Fruit fly (Drosophila melanogaster) whole organism, embryonic: ENCODE results near the gene CG7512.

Experiments
- CG12744 ChIP-seq: fragments of 200-800 bp; sonication (Bioruptor generic); optimal IDR thresholded peaks from 2 replicates; lab custom pipeline; 2016; ENCODE audit warnings: missing biosample characterization, missing genetic modification characterization
- CG13123 ChIP-seq: fragments of 200-800 bp; sonication (Bioruptor generic); optimal IDR thresholded peaks from 2 replicates; lab custom pipeline; 2016; ENCODE audit warnings: missing biosample characterization, missing genetic modification characterization
- CG15011 ChIP-seq: fragments of 200-800 bp; sonication (Bioruptor generic); optimal IDR thresholded peaks from 3 replicates; lab custom pipeline; 2018; ENCODE audit warnings: missing biosample characterization, mild to moderate bottlenecking, missing genetic modification characterization
- CG15269 ChIP-seq: fragments of 200-800 bp; sonication (Bioruptor generic); optimal IDR thresholded peaks from 2 replicates; lab custom pipeline; 2018; ENCODE audit warnings: missing biosample characterization, mild to moderate bottlenecking, missing genetic modification characterization, moderate library complexity
- CG16779 ChIP-seq: fragments of 200-800 bp; sonication (Bioruptor generic); IDR thresholded peaks from 2 replicates; pipeline ENCODE4 v1.3.6; 2022; ENCODE audit warnings: missing biosample characterization, missing genetic modification characterization
- CG16815 ChIP-seq: fragments of 200-800 bp; sonication (Bioruptor generic); optimal IDR thresholded peaks from 3 replicates; lab custom pipeline; 2017; ENCODE audit warnings: missing biosample characterization, mild to moderate bottlenecking, missing genetic modification characterization
- CG1832 ChIP-seq: fragments of 200-800 bp; sonication (Bioruptor generic); optimal IDR thresholded peaks from 2 replicates; lab custom pipeline; 2017; ENCODE audit warnings: missing biosample characterization, mild to moderate bottlenecking, missing genetic modification characterization, inconsistent platforms
- CG3407 ChIP-seq: fragments of 200-800 bp; sonication (Bioruptor generic); optimal IDR thresholded peaks from 2 replicates; lab custom pipeline; 2018; ENCODE audit warnings: missing biosample characterization, mild to moderate bottlenecking, missing genetic modification characterization
- CG4424 ChIP-seq: fragments of 200-800 bp; sonication (Bioruptor generic); optimal IDR thresholded peaks from 3 replicates; lab custom pipeline; 2016; ENCODE audit warnings: missing biosample characterization, missing genetic modification characterization
- CG4707 ChIP-seq: fragments of 200-800 bp; sonication (Bioruptor generic); optimal IDR thresholded peaks from 2 replicates; lab custom pipeline; 2018; ENCODE audit warnings: missing biosample characterization, mild to moderate bottlenecking, missing genetic modification characterization, moderate library complexity
- CG5953 ChIP-seq: fragments of 200-800 bp; sonication (Bioruptor generic); IDR thresholded peaks from 2 replicates; pipeline ENCODE4 v1.3.6; 2022; ENCODE audit warnings: missing biosample characterization, missing genetic modification characterization
- CG6791 ChIP-seq: fragments of 200-800 bp; sonication (Bioruptor generic); IDR thresholded peaks from 3 replicates; pipeline ENCODE4 v1.3.6; 2022; ENCODE audit warnings: missing biosample characterization, missing genetic modification characterization; ENCODE audit not compliant: partially characterized antibody
- CG7271 ChIP-seq: fragments of 200-800 bp; sonication (Bioruptor generic); optimal IDR thresholded peaks from 2 replicates; lab custom pipeline; 2018; ENCODE audit warnings: missing biosample characterization, mild to moderate bottlenecking, missing genetic modification characterization, moderate library complexity
- CG7357 ChIP-seq: fragments of 200-800 bp; sonication (Bioruptor generic); IDR thresholded peaks from 3 replicates; pipeline ENCODE4 v1.3.6; 2022; ENCODE audit warnings: missing biosample characterization, missing genetic modification characterization
- CG8359 ChIP-seq: fragments of 200-800 bp; sonication (Bioruptor generic); optimal IDR thresholded peaks from 2 replicates; lab custom pipeline; 2017; ENCODE audit warnings: missing biosample characterization, mild to moderate bottlenecking, missing genetic modification characterization, borderline replicate concordance
- CG8388 ChIP-seq: fragments of 200-800 bp; sonication (Bioruptor generic); optimal IDR thresholded peaks from 2 replicates; lab custom pipeline; 2019; ENCODE audit warnings: missing biosample characterization, mild to moderate bottlenecking, missing genetic modification characterization, moderate library complexity
- CG9215 ChIP-seq: fragments of 200-800 bp; sonication (Bioruptor generic); IDR thresholded peaks from 2 replicates; pipeline ENCODE4 v1.3.6; 2022; ENCODE audit warnings: missing biosample characterization, missing genetic modification characterization
- CG9727 ChIP-seq: fragments of 200-800 bp; sonication (Bioruptor generic); optimal IDR thresholded peaks from 3 replicates; lab custom pipeline; 2017; ENCODE audit warnings: missing biosample characterization, mild to moderate bottlenecking, missing genetic modification characterization
- D ChIP-seq, 2 experiments: fragments of 200-800 bp in 1 of 2; fragments of >200 bp in 1 of 2; sonication (Bioruptor generic) in 1 of 2; optimal IDR thresholded peaks; 2 replicates in 1 of 2; 3 replicates in 1 of 2; lab custom pipeline; 2017; ENCODE audit warnings: mild to moderate bottlenecking in 1 of 2, missing biosample characterization in 1 of 2, missing genetic modification characterization in 1 of 2, missing genetic modification reagents in 1 of 2
- Dek ChIP-seq: fragments of 200-800 bp; sonication (Bioruptor generic); optimal IDR thresholded peaks from 3 replicates; lab custom pipeline; 2019; ENCODE audit warnings: missing biosample characterization, mild to moderate bottlenecking, missing genetic modification characterization, moderate library complexity
- Dip2 ChIP-seq: fragments of 200-800 bp; sonication (Bioruptor generic); IDR thresholded peaks from 2 replicates; pipeline ENCODE4 v1.3.6; 2022; ENCODE audit warnings: missing biosample characterization, missing genetic modification characterization
- Fer1 ChIP-seq: fragments of 200-800 bp; sonication (Bioruptor generic); optimal IDR thresholded peaks from 2 replicates; lab custom pipeline; 2017; ENCODE audit warnings: missing biosample characterization, mild to moderate bottlenecking, missing genetic modification characterization
- H15 ChIP-seq: fragments of 200-800 bp; sonication (Bioruptor generic); IDR thresholded peaks from 3 replicates; pipeline ENCODE4 v1.3.6; 2022; ENCODE audit warnings: missing biosample characterization, missing genetic modification characterization
- HHEX ChIP-seq: fragments of 200-800 bp; sonication (Bioruptor generic); optimal IDR thresholded peaks from 3 replicates; lab custom pipeline; 2017; ENCODE audit warnings: missing biosample characterization, mild to moderate bottlenecking, missing genetic modification characterization, missing genetic modification reagents
- Hand ChIP-seq: fragments of 200-800 bp; sonication (Bioruptor generic); optimal IDR thresholded peaks from 2 replicates; lab custom pipeline; 2017; ENCODE audit warnings: mild to moderate bottlenecking, missing biosample characterization, missing genetic modification reagents, missing genetic modification characterization
- HmgZ ChIP-seq: fragments of 200-800 bp; sonication (Bioruptor generic); optimal IDR thresholded peaks from 2 replicates; lab custom pipeline; 2018; ENCODE audit warnings: missing biosample characterization, mild to moderate bottlenecking, missing genetic modification characterization
- Hmx ChIP-seq: fragments of 200-800 bp; sonication (Bioruptor generic); optimal IDR thresholded peaks from 2 replicates; lab custom pipeline; 2016; ENCODE audit warnings: missing biosample characterization, missing genetic modification characterization
- Med ChIP-seq: fragments of 200-800 bp; sonication (Bioruptor generic); peaks from one replicate; lab custom pipeline; 2016; ENCODE audit warnings: missing biosample characterization, missing genetic modification characterization, mild to moderate bottlenecking, inconsistent platforms, moderate library complexity
- NC2α ChIP-seq: fragments of 200-800 bp; sonication (Bioruptor generic); optimal IDR thresholded peaks from 2 replicates; lab custom pipeline; 2016; ENCODE audit warnings: missing biosample characterization, missing genetic modification characterization
- abd-A ChIP-seq: fragments of 200-800 bp; sonication (Bioruptor generic); optimal IDR thresholded peaks from 3 replicates; lab custom pipeline; 2019; ENCODE audit warnings: missing biosample characterization, mild to moderate bottlenecking, missing genetic modification characterization, moderate library complexity
- al ChIP-seq: fragments of 200-800 bp; sonication (Bioruptor generic); IDR thresholded peaks from 2 replicates; pipeline ENCODE4 v1.3.6; 2022; ENCODE audit warnings: missing biosample characterization, missing genetic modification characterization
- az2 ChIP-seq: fragments of 200-800 bp; sonication (Bioruptor generic); optimal IDR thresholded peaks from 3 replicates; lab custom pipeline; 2016; ENCODE audit warnings: missing biosample characterization, missing genetic modification characterization
- bbx ChIP-seq: fragments of 200-800 bp; sonication (Bioruptor generic); IDR thresholded peaks from 2 replicates; pipeline ENCODE4 v1.3.6; 2022; ENCODE audit warnings: missing biosample characterization, missing genetic modification characterization; ENCODE audit not compliant: partially characterized antibody
- bcd ChIP-seq: fragments of 200-800 bp; sonication (Bioruptor generic); optimal IDR thresholded peaks from 2 replicates; lab custom pipeline; 2017; ENCODE audit warnings: missing biosample characterization, mild to moderate bottlenecking, missing genetic modification characterization
- cg ChIP-seq: fragments of 200-800 bp; sonication (Bioruptor generic); optimal IDR thresholded peaks from 3 replicates; lab custom pipeline; 2019; ENCODE audit warnings: missing biosample characterization, mild to moderate bottlenecking, missing genetic modification characterization, moderate library complexity
- dati ChIP-seq: fragments of 200-800 bp; sonication (Bioruptor generic); IDR thresholded peaks from 2 replicates; pipeline ENCODE4 v1.3.6; 2022; ENCODE audit warnings: missing biosample characterization, missing genetic modification characterization
- dimm ChIP-seq: fragments of 200-800 bp; sonication (Bioruptor generic); IDR thresholded peaks from 2 replicates; pipeline ENCODE4 v1.3.6; 2022; ENCODE audit warnings: missing biosample characterization, missing genetic modification characterization
- lbe ChIP-seq: fragments of 200-800 bp; sonication (Bioruptor generic); optimal IDR thresholded peaks from 2 replicates; lab custom pipeline; 2016; ENCODE audit warnings: missing biosample characterization, mild to moderate bottlenecking, missing genetic modification characterization
- lilli ChIP-seq: fragments of 200-800 bp; sonication (Bioruptor generic); optimal IDR thresholded peaks from 3 replicates; lab custom pipeline; 2016; ENCODE audit warnings: missing biosample characterization, missing genetic modification characterization
- lmd ChIP-seq: fragments of 200-800 bp; sonication (Bioruptor generic); IDR thresholded peaks from 2 replicates; pipeline ENCODE4 v1.3.6; 2022; ENCODE audit warnings: missing biosample characterization, missing genetic modification characterization
- maf-S ChIP-seq: fragments of 200-800 bp; sonication (Bioruptor generic); optimal IDR thresholded peaks from 2 replicates; lab custom pipeline; 2016; ENCODE audit warnings: missing biosample characterization, missing genetic modification characterization
- onecut ChIP-seq: fragments of 200-800 bp; sonication (Bioruptor generic); IDR thresholded peaks from 2 replicates; pipeline ENCODE4 v1.3.6; 2022; ENCODE audit warnings: missing biosample characterization, missing genetic modification characterization
- pb ChIP-seq: fragments of 200-800 bp; sonication (Bioruptor generic); optimal IDR thresholded peaks from 3 replicates; lab custom pipeline; 2016; ENCODE audit warnings: missing biosample characterization, missing genetic modification characterization
- pfk ChIP-seq: fragments of 200-800 bp; sonication (Bioruptor generic); optimal IDR thresholded peaks from 2 replicates; lab custom pipeline; 2018; ENCODE audit warnings: missing biosample characterization, mild to moderate bottlenecking, missing genetic modification characterization, moderate library complexity
- pho ChIP-seq: fragments of 200-800 bp; sonication (Bioruptor generic); optimal IDR thresholded peaks from 2 replicates; lab custom pipeline; 2016; ENCODE audit warnings: missing biosample characterization, missing genetic modification characterization
- ranshi ChIP-seq: fragments of 200-800 bp; sonication (Bioruptor generic); IDR thresholded peaks from 2 replicates; pipeline ENCODE4 v1.3.6; 2022; ENCODE audit warnings: missing biosample characterization, missing genetic modification characterization
- sisA ChIP-seq: fragments of 200-800 bp; sonication (Bioruptor generic); IDR thresholded peaks from 2 replicates; pipeline ENCODE4 v1.3.6; 2022; ENCODE audit warnings: missing biosample characterization, missing genetic modification characterization
- ttk ChIP-seq: fragments of 200-800 bp; sonication (Bioruptor generic); IDR thresholded peaks from 2 replicates; pipeline ENCODE4 v2.1.2; 2022; ENCODE audit warnings: missing biosample characterization, missing genetic modification characterization
- vfl ChIP-seq: fragments of 200-800 bp; sonication (Bioruptor generic); optimal IDR thresholded peaks from 2 replicates; lab custom pipeline; 2016; ENCODE audit warnings: missing biosample characterization, missing genetic modification characterization

Gene CG7512

dm6 chr3L:11491222-11491873 is 22.2 kb upstream of the CG7512 start (continued):
- no peak for TF ChIP-seq CG7271
- peak; percentile 49 for TF ChIP-seq az2
- peak; percentile 60 for TF ChIP-seq HmgZ
- peak; percentile 72; the same call in 1 of the 2 replicates for TF ChIP-seq ranshi (GFP tag; lab: Robert Waterston, UW)
- no peak for TF ChIP-seq bbx (GFP tag; lab: Robert Waterston, UW)
- no peak for TF ChIP-seq pb (GFP tag; lab: Kevin White, UChicago)
- TF ChIP-seq pfk (GFP tag; lab: Kevin White, UChicago), result no peak
- TF ChIP-seq abd-A (tag; lab: Kevin White, UChicago), result no peak
- TF ChIP-seq pho (GFP tag; lab: Kevin White, UChicago), result peak; percentile 27
- TF ChIP-seq CG9727 (GFP tag; lab: Kevin White, UChicago), result peak; percentile 20
- no peak for TF ChIP-seq CG3407 (GFP tag; lab: Kevin White, UChicago)
- TF ChIP-seq CG15011 (GFP tag; lab: Kevin White, UChicago), result no peak
- TF ChIP-seq CG9215 (GFP tag; lab: Robert Waterston, UW), result no peak
- no peak for TF ChIP-seq CG4707 (GFP tag; lab: Kevin White, UChicago)
- TF ChIP-seq Hand (GFP tag; lab: Kevin White, UChicago), result peak; percentile 51
- TF ChIP-seq CG6791 (GFP tag; lab: Robert Waterston, UW), result no peak
- TF ChIP-seq CG5953 (GFP tag; lab: Robert Waterston, UW), result 0 out of 2 replicates have a peak, but pooled peaks have one; percentile 33
- TF ChIP-seq Dip2, result no peak
- peak; percentile 50 for TF ChIP-seq D (optimal IDR thresholded peaks at IDR 0.05; lab: Kevin White, UChicago)
- TF ChIP-seq D (GFP tag; optimal IDR thresholded peaks at IDR 0.05; lab: Kevin White, UChicago), result no peak
- TF ChIP-seq al (GFP tag; lab: Robert Waterston, UW), result peak; percentile 14; the same call in 1 of the 2 replicates
- peak; percentile 59 for TF ChIP-seq dimm (GFP tag; lab: Robert Waterston, UW)
- no peak for TF ChIP-seq Hmx (GFP tag; lab: Kevin White, UChicago)
- TF ChIP-seq dati, result no peak
- peak; percentile 62 for TF ChIP-seq Fer1 (GFP tag; lab: Kevin White, UChicago)
- peak; percentile 64; the same call in 1 of the 2 replicates for TF ChIP-seq sisA
- TF ChIP-seq onecut (GFP tag; lab: Robert Waterston, UW), result peak; percentile 42; the same call in 1 of the 2 replicates
- TF ChIP-seq CG8359 (GFP tag; lab: Kevin White, UChicago), result no peak
- TF ChIP-seq lbe (GFP tag; lab: Kevin White, UChicago), result peak; percentile 81
- peak; percentile 79 for TF ChIP-seq CG15269 (tag; lab: Kevin White, UChicago)
- peak; percentile 42; the same call in 1 of the 3 replicates for TF ChIP-seq CG7357
- peak; percentile 41 for TF ChIP-seq maf-S
- peak; percentile 6 for TF ChIP-seq CG8388
- no peak for TF ChIP-seq CG16779 (GFP tag; lab: Robert Waterston, UW)
- TF ChIP-seq CG1832 (GFP tag; lab: Kevin White, UChicago), result peak; percentile 21
- peak; percentile 42 for TF ChIP-seq Dek (tag; lab: Kevin White, UChicago)
- no peak for TF ChIP-seq CG12744 (GFP tag; lab: Kevin White, UChicago)
- TF ChIP-seq HHEX (GFP tag; lab: Kevin White, UChicago), result peak; percentile 48
- peak; percentile 8 for TF ChIP-seq CG13123 (GFP tag; lab: Kevin White, UChicago)
- no peak for TF ChIP-seq vfl (GFP tag; lab: Kevin White, UChicago)
- peak; percentile 56 for TF ChIP-seq lilli
- peak; percentile 34 for TF ChIP-seq CG4424 (GFP tag; lab: Kevin White, UChicago)
- peak; percentile 34 for TF ChIP-seq CG16815
- TF ChIP-seq lmd, result peak; percentile 70
- peak; percentile 70; the same call in 1 of the 2 replicates for TF ChIP-seq ttk (GFP tag; lab: Robert Waterston, UW)
- TF ChIP-seq NC2α (GFP tag; lab: Kevin White, UChicago), result no peak
- TF ChIP-seq Med (GFP tag; lab: Kevin White, UChicago), result peak; percentile 89
- no peak for TF ChIP-seq cg (GFP tag; lab: Kevin White, UChicago)
- TF ChIP-seq bcd, result peak; percentile 64
- TF ChIP-seq H15 (GFP tag; lab: Robert Waterston, UW), result peak; percentile 68; the same call in 2 of the 3 replicates
